Fruit fly (Drosophila melanogaster): ENCODE results near the gene B-H2.

B-H2 gene

DNA sequence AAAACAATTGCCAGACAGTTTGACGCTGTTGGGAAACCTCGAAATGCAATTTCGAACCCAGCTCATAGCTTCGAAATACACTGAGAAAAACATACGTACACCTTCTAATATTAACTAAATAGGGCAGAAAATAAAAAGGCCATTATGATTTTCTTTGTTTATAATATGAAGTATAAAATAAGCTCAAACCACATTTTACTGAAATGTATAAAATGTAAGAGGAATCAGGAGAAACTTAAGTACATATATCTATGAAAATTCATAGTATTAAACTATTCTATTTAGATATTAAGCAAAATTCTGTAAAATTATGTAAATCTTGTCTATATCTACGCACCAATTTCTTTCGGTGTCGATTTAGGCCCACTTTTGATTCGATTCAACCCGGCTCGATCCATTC lies 6.2 kb upstream of the B-H2 start (continued):
- no peak for TF ChIP-seq Mrtf (GFP tag; IDR thresholded peaks at IDR 0.05)
- TF ChIP-seq CG9727 (GFP tag; optimal IDR thresholded peaks at IDR 0.05): no peak
- peak; percentile 20 for TF ChIP-seq CG2678 (tag; optimal IDR thresholded peaks at IDR 0.05)
- TF ChIP-seq CG2712 (tag; optimal IDR thresholded peaks at IDR 0.05): peak; percentile 46
- TF ChIP-seq hkb (optimal IDR thresholded peaks at IDR 0.05): no peak
- TF ChIP-seq hkb (GFP tag; IDR thresholded peaks at IDR 0.05): 0 out of 2 replicates have a peak, but pooled peaks have one; percentile 12
- no peak for TF ChIP-seq ind (GFP tag; optimal IDR thresholded peaks at IDR 0.05)
- peak; percentile 24 for TF ChIP-seq CG7839 (tag; optimal IDR thresholded peaks at IDR 0.05)
- peak; percentile 17 for TF ChIP-seq CG13424 (tag; optimal IDR thresholded peaks at IDR 0.05)
- TF ChIP-seq CG8388 (GFP tag; optimal IDR thresholded peaks at IDR 0.05): peak; percentile 19
- peak; percentile 2 for TF ChIP-seq trem (tag; optimal IDR thresholded peaks at IDR 0.05)
- peak; percentile 44 for TF ChIP-seq dmrt99B (tag; optimal IDR thresholded peaks at IDR 0.05)
- no peak for TF ChIP-seq C15 (GFP tag; IDR thresholded peaks at IDR 0.05)
- TF ChIP-seq CG11504 (tag; optimal IDR thresholded peaks at IDR 0.05): peak; percentile 56
- TF ChIP-seq grau (tag; optimal IDR thresholded peaks at IDR 0.05): peak; percentile 13
- TF ChIP-seq lola (GFP tag; optimal IDR thresholded peaks at IDR 0.05): peak in 1 of 3 experiments; percentile 45
- peak; percentile 53 for TF ChIP-seq CG18262 (tag; optimal IDR thresholded peaks at IDR 0.05)
- peak; percentile 35 for TF ChIP-seq nmo (GFP tag; optimal IDR thresholded peaks at IDR 0.05)
- no peak for TF ChIP-seq CG5245 (GFP tag; optimal IDR thresholded peaks at IDR 0.05)
- TF ChIP-seq fru (optimal IDR thresholded peaks at IDR 0.05): no peak
- no peak for TF ChIP-seq Xbp1 (GFP tag; optimal IDR thresholded peaks at IDR 0.05)
- peak; percentile 39 for TF ChIP-seq gsb-n (tag; optimal IDR thresholded peaks at IDR 0.05)
- TF ChIP-seq Ptx1 (GFP tag; IDR thresholded peaks at IDR 0.05): 0 out of 2 replicates have a peak, but pooled peaks have one; percentile 8

DNA sequence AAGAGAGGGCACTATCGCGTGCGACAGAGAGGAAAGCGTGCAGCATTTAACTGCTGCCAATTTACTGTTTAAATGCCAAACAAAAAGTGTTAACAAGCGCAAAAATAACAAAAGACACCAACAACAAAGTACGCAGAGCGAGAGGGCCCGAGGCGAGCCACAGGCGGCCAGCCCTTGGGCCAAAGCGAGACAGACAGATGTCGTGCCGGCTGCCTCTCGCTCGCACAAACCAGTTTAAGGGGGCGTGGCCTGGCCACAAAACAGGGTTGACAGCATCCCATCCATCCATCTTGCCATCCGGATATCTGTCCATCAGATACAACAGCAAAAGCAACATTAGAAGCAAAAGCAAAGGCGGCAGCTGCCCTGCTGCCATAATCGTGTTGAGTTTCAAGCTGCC lies 1.0 kb upstream of the B-H2 start:
- no peak for TF ChIP-seq Fer3 (tag; optimal IDR thresholded peaks at IDR 0.05)
- TF ChIP-seq BEAF-32 (GFP tag; optimal IDR thresholded peaks at IDR 0.05): no peak
- 0 out of 2 replicates have a peak, but pooled peaks have one; percentile 48 for TF ChIP-seq CG42726 (GFP tag; IDR thresholded peaks at IDR 0.05; ENCODE audit: partially characterized antibody)
- no peak for TF ChIP-seq pho (GFP tag; optimal IDR thresholded peaks at IDR 0.05)
- no peak for TF ChIP-seq bowl (GFP tag; IDR thresholded peaks at IDR 0.05)
- 0 out of 2 replicates have a peak, but pooled peaks have one; percentile 13 for TF ChIP-seq ara (GFP tag; IDR thresholded peaks at IDR 0.05)
- no peak for TF ChIP-seq grn (GFP tag; optimal IDR thresholded peaks at IDR 0.05)
- TF ChIP-seq abd-A (tag; optimal IDR thresholded peaks at IDR 0.05): peak; percentile 17
- TF ChIP-seq CG17361 (GFP tag; IDR thresholded peaks at IDR 0.05): no peak
- no peak for TF ChIP-seq TFAM (GFP tag; optimal IDR thresholded peaks at IDR 0.05)
- TF ChIP-seq CG8281 (tag; optimal IDR thresholded peaks at IDR 0.05): no peak
- TF ChIP-seq ranshi (GFP tag; IDR thresholded peaks at IDR 0.05): no peak
- no peak for TF ChIP-seq CG17568 (GFP tag; optimal IDR thresholded peaks at IDR 0.05)
- TF ChIP-seq CG17612 (GFP tag; IDR thresholded peaks at IDR 0.05): no peak
- no peak for TF ChIP-seq Bgb (GFP tag; IDR thresholded peaks at IDR 0.05; ENCODE audit: partially characterized antibody)
- no peak for TF ChIP-seq twi (tag; optimal IDR thresholded peaks at IDR 0.05)
- TF ChIP-seq pb (GFP tag; optimal IDR thresholded peaks at IDR 0.05): no peak
- TF ChIP-seq Nf-YA (GFP tag; IDR thresholded peaks at IDR 0.05): no peak
- no peak for TF ChIP-seq Hr78 (GFP tag; optimal IDR thresholded peaks at IDR 0.05)
- TF ChIP-seq slp2 (GFP tag; optimal IDR thresholded peaks at IDR 0.05): no peak
- no peak for TF ChIP-seq CG2120 (GFP tag; optimal IDR thresholded peaks at IDR 0.05)
- TF ChIP-seq cg (GFP tag; optimal IDR thresholded peaks at IDR 0.05): no peak
- TF ChIP-seq CG2129 (GFP tag; IDR thresholded peaks at IDR 0.05; ENCODE audit: partially characterized antibody): no peak
- no peak for TF ChIP-seq CG33213 (GFP tag; optimal IDR thresholded peaks at IDR 0.05)
- no peak for TF ChIP-seq GATAe (GFP tag; conservative IDR thresholded peaks at IDR 0.05)
- TF ChIP-seq Sry-δ (GFP tag; optimal IDR thresholded peaks at IDR 0.05): no peak
- no peak for TF ChIP-seq Ada2b (GFP tag; IDR thresholded peaks at IDR 0.05)
- TF ChIP-seq Nf-YB (GFP tag; optimal IDR thresholded peaks at IDR 0.05): peak; percentile 93
- TF ChIP-seq chn (GFP tag; optimal IDR thresholded peaks at IDR 0.05): no peak

All from whole organism, embryonic.